Worm (Caenorhabditis elegans) whole organism, mixed stage, embryonic: ENCODE data around the gene hsp-1.

ENCODE experiments used
- blmp-1 ChIP-seq: fragments of 150-350 bp; optimal IDR thresholded peaks from 2 replicates; lab custom pipeline; 2014; ENCODE audit warnings: missing biosample characterization, missing genetic modification characterization
- elt-1 ChIP-seq: sonication (generic microtip); optimal IDR thresholded peaks from 2 replicates; lab custom pipeline; 2017; ENCODE audit warnings: missing genetic modification characterization, mild to moderate bottlenecking, missing compliant biosample characterization, antibody characterized with exemption, moderate library complexity, borderline replicate concordance; ENCODE audit not compliant: insufficient read depth
- elt-3 ChIP-seq: fragments of 150-350 bp; optimal IDR thresholded peaks from 2 replicates; lab custom pipeline; 2014; ENCODE audit warnings: missing biosample characterization, missing genetic modification characterization
- lin-32 ChIP-seq: fragments of 200-800 bp; sonication (Bioruptor generic); optimal IDR thresholded peaks from 2 replicates; lab custom pipeline; 2018; ENCODE audit warnings: mild to moderate bottlenecking, missing genetic modification characterization, missing compliant biosample characterization
- lsy-2 ChIP-seq: fragments of 150-350 bp; optimal IDR thresholded peaks from 2 replicates; lab custom pipeline; 2014; ENCODE audit warnings: missing biosample characterization, missing genetic modification characterization
- mab-5 ChIP-seq: fragments of 150-350 bp; optimal IDR thresholded peaks from 2 replicates; lab custom pipeline; 2014; ENCODE audit warnings: missing biosample characterization, missing genetic modification characterization
- nhr-12 ChIP-seq: fragments of 150-350 bp; optimal IDR thresholded peaks from 2 replicates; lab custom pipeline; 2014; ENCODE audit warnings: missing biosample characterization, missing genetic modification characterization
- nhr-237 ChIP-seq: fragments of 150-350 bp; optimal IDR thresholded peaks from 2 replicates; lab custom pipeline; 2014; ENCODE audit warnings: missing biosample characterization, missing genetic modification characterization
- nhr-28 ChIP-seq: fragments of 150-350 bp; optimal IDR thresholded peaks from 2 replicates; lab custom pipeline; 2014; ENCODE audit warnings: missing biosample characterization, missing genetic modification characterization
- sem-2 ChIP-seq: fragments of 200-800 bp; sonication (Bioruptor generic); optimal IDR thresholded peaks from 2 replicates; lab custom pipeline; 2018; ENCODE audit warnings: mild to moderate bottlenecking, missing genetic modification characterization, missing compliant biosample characterization
- snpc-4 ChIP-seq: fragments of 150-350 bp; optimal IDR thresholded peaks from 2 replicates; lab custom pipeline; 2014; ENCODE audit warnings: missing biosample characterization, missing genetic modification characterization
- unc-39 ChIP-seq: fragments of 150-350 bp; optimal IDR thresholded peaks from 2 replicates; lab custom pipeline; 2014; ENCODE audit warnings: missing biosample characterization, missing genetic modification characterization
- unc-62 ChIP-seq: fragments of 150-350 bp; optimal IDR thresholded peaks from 2 replicates; lab custom pipeline; 2014; ENCODE audit warnings: missing biosample characterization, missing genetic modification reagents, missing genetic modification characterization
- ztf-11 ChIP-seq: fragments of 150-350 bp; optimal IDR thresholded peaks from 2 replicates; lab custom pipeline; 2014; ENCODE audit warnings: missing biosample characterization, missing genetic modification characterization

DNA sequence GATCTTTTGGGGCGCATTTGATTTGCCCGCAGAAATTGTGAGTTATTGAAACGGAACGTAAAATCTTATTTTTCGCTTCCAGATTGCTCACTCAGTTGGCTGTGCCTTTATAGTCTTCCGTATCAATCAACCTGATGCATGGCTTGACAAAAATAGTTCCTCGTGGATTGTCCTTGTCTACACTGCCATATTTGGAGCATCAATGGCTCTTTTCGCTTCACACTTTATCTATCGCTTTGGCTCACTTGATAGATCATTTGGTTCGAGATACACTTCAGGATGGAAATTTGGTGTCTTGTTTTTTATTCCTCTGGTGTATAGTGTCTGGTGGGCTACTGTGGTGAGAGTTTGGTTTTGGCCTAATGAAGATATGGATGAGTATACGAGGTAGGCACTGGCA, 13.0 kb upstream of the hsp-1 start:
- TF ChIP-seq unc-39 (tag; lab: Kevin White, UChicago) (no peak), elt-1 (tag; lab: Kevin White, UChicago) (no peak), mab-5 (tag; lab: Kevin White, UChicago) (no peak), nhr-28 (tag; lab: Kevin White, UChicago) (no peak), elt-3 (tag; lab: Kevin White, UChicago) (no peak), lin-32 (GFP tag; lab: Kevin White, UChicago) (no peak), nhr-237 (tag; lab: Kevin White, UChicago) (no peak), blmp-1 (tag; lab: Kevin White, UChicago) (no peak), snpc-4 (tag; lab: Kevin White, UChicago) (no peak), unc-62 (no peak), sem-2 (no peak), ztf-11 (tag; lab: Kevin White, UChicago) (no peak), lsy-2 (tag; lab: Kevin White, UChicago) (no peak), nhr-12 (tag; lab: Kevin White, UChicago) (no peak)
